Worm (Caenorhabditis elegans): ENCODE results near the gene Y49E10.18.

DNA sequence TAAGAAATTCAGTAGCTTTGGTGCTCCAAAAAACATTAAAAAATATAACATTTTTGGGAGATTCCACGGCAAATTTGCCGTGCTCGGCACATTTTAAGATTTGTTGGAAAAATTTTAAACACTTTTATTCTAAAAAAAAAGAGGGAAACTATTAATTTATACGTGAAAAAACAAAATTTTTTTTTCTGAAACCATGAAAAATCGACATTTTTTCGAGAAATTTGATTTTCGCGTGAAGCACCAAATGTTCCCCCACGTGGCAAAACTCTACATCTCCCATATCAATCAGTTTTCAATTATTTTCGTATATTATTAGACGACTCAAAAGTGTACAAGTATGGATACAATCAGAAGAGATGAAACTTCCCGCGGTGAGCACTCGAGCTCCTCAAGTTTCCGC is 9.7 kb downstream of the Y49E10.18 start, which contains the start of gene fbxa-218:
- TF ChIP-seq gei-17 (GFP tag; optimal IDR thresholded peaks at IDR 0.05) (no peak), mel-28 (tag; optimal IDR thresholded peaks at IDR 0.05; ENCODE audit: borderline replicate concordance) (no peak), hmg-20 (GFP tag; IDR thresholded peaks at IDR 0.05) (no peak)
